Fruit fly (Drosophila melanogaster) whole organism, embryonic: Measurements from ENCODE around the gene MBD-like.

Source experiments
- Bteb2 ChIP-seq: fragments of 200-800 bp; sonication (Bioruptor generic); optimal IDR thresholded peaks from 2 replicates; lab custom pipeline; 2016; ENCODE audit warnings: missing biosample characterization, missing genetic modification characterization
- CG10267 ChIP-seq: fragments of 200-800 bp; sonication (Bioruptor generic); optimal IDR thresholded peaks from 2 replicates; lab custom pipeline; 2018; ENCODE audit warnings: missing biosample characterization, mild to moderate bottlenecking, missing genetic modification characterization, moderate library complexity
- CG11560 ChIP-seq: fragments of 200-800 bp; sonication (Bioruptor generic); IDR thresholded peaks from 3 replicates; pipeline ENCODE4 v1.3.6; 2022; ENCODE audit warnings: missing biosample characterization, missing genetic modification characterization
- CG1233 ChIP-seq: fragments of 200-800 bp; sonication (Bioruptor generic); optimal IDR thresholded peaks from 4 replicates; lab custom pipeline; 2018; ENCODE audit warnings: missing biosample characterization, mild to moderate bottlenecking, missing genetic modification characterization
- CG12769 ChIP-seq: fragments of 200-800 bp; sonication (Bioruptor generic); optimal IDR thresholded peaks from 2 replicates; lab custom pipeline; 2019; ENCODE audit warnings: missing biosample characterization, mild to moderate bottlenecking, missing genetic modification characterization, moderate library complexity
- CG1647 ChIP-seq: fragments of 200-800 bp; sonication (Bioruptor generic); optimal IDR thresholded peaks from 3 replicates; lab custom pipeline; 2016; ENCODE audit warnings: missing biosample characterization, missing genetic modification characterization
- CG17359 ChIP-seq: fragments of 200-800 bp; sonication (Bioruptor generic); optimal IDR thresholded peaks from 3 replicates; lab custom pipeline; 2018; ENCODE audit warnings: missing biosample characterization, mild to moderate bottlenecking, missing genetic modification characterization, moderate library complexity
- CG30431 ChIP-seq: fragments of 200-800 bp; sonication (Bioruptor generic); optimal IDR thresholded peaks from 2 replicates; lab custom pipeline; 2017; ENCODE audit warnings: missing biosample characterization, missing genetic modification characterization
- CG31441 ChIP-seq: fragments of 200-800 bp; sonication (Bioruptor generic); IDR thresholded peaks from 2 replicates; pipeline ENCODE4 v1.3.6; 2022; ENCODE audit warnings: missing biosample characterization, missing genetic modification characterization
- CG3407 ChIP-seq: fragments of 200-800 bp; sonication (Bioruptor generic); optimal IDR thresholded peaks from 2 replicates; lab custom pipeline; 2018; ENCODE audit warnings: missing biosample characterization, mild to moderate bottlenecking, missing genetic modification characterization
- CG4820 ChIP-seq: fragments of 200-800 bp; sonication (Bioruptor generic); optimal IDR thresholded peaks from 3 replicates; lab custom pipeline; 2016; ENCODE audit warnings: missing biosample characterization, missing genetic modification characterization
- CG6175 ChIP-seq: fragments of 200-800 bp; sonication (Bioruptor generic); IDR thresholded peaks from 3 replicates; pipeline ENCODE4 v1.3.6; 2022; ENCODE audit warnings: missing biosample characterization, missing genetic modification characterization
- CG6654 ChIP-seq: fragments of 200-800 bp; sonication (Bioruptor generic); optimal IDR thresholded peaks from 2 replicates; lab custom pipeline; 2017; ENCODE audit warnings: missing biosample characterization, mild to moderate bottlenecking, missing genetic modification characterization
- CG8359 ChIP-seq: fragments of 200-800 bp; sonication (Bioruptor generic); optimal IDR thresholded peaks from 2 replicates; lab custom pipeline; 2017; ENCODE audit warnings: missing biosample characterization, mild to moderate bottlenecking, missing genetic modification characterization, borderline replicate concordance
- CG9797 ChIP-seq: fragments of 200-800 bp; sonication (Bioruptor generic); optimal IDR thresholded peaks from 3 replicates; lab custom pipeline; 2018; ENCODE audit warnings: missing biosample characterization, mild to moderate bottlenecking, missing genetic modification characterization
- CG9817 ChIP-seq: fragments of 200-800 bp; sonication (Bioruptor generic); optimal IDR thresholded peaks from 2 replicates; lab custom pipeline; 2018; ENCODE audit warnings: missing biosample characterization, mild to moderate bottlenecking, missing genetic modification characterization, moderate library complexity
- D ChIP-seq, 2 experiments: fragments of 200-800 bp in 1 of 2; fragments of >200 bp in 1 of 2; sonication (Bioruptor generic) in 1 of 2; optimal IDR thresholded peaks; 2 replicates in 1 of 2; 3 replicates in 1 of 2; lab custom pipeline; 2017; ENCODE audit warnings: mild to moderate bottlenecking in 1 of 2, missing biosample characterization in 1 of 2, missing genetic modification characterization in 1 of 2, missing genetic modification reagents in 1 of 2
- Gug ChIP-seq: fragments of 200-800 bp; sonication (Bioruptor generic); IDR thresholded peaks from 4 replicates; pipeline ENCODE4 v1.3.6; 2022; ENCODE audit warnings: missing biosample characterization, missing genetic modification characterization
- Hr78 ChIP-seq, 2 experiments: fragments of 200-800 bp in 1 of 2; fragments of >200 bp in 1 of 2; sonication (Bioruptor generic) in 1 of 2; optimal IDR thresholded peaks; 2 replicates each; lab custom pipeline; 2017 to 2019; ENCODE audit warnings: missing biosample characterization in 2 of 2, missing genetic modification characterization in 2 of 2, mild to moderate bottlenecking in 1 of 2, moderate library complexity in 1 of 2
- Hsf ChIP-seq: fragments of 200-800 bp; sonication (Bioruptor generic); optimal IDR thresholded peaks from 3 replicates; lab custom pipeline; 2016; ENCODE audit warnings: missing biosample characterization, missing genetic modification characterization
- Lim3 ChIP-seq: fragments of 200-800 bp; sonication (Bioruptor generic); IDR thresholded peaks from 2 replicates; pipeline ENCODE4 v1.3.6; 2022; ENCODE audit warnings: missing biosample characterization, missing genetic modification characterization
- Myb ChIP-seq: fragments of 200-800 bp; sonication (Bioruptor generic); optimal IDR thresholded peaks from 2 replicates; lab custom pipeline; 2016; ENCODE audit warnings: missing biosample characterization, missing genetic modification characterization
- NC2β ChIP-seq: fragments of 200-800 bp; sonication (Bioruptor generic); optimal IDR thresholded peaks from 2 replicates; lab custom pipeline; 2016; ENCODE audit warnings: missing biosample characterization, missing genetic modification characterization
- Rx ChIP-seq: fragments of 200-800 bp; sonication (Bioruptor generic); IDR thresholded peaks from 2 replicates; pipeline ENCODE4 v1.3.6; 2022; ENCODE audit warnings: missing biosample characterization, missing genetic modification characterization
- TFAM ChIP-seq: fragments of 200-800 bp; sonication (Bioruptor generic); optimal IDR thresholded peaks from 2 replicates; lab custom pipeline; 2017; ENCODE audit warnings: missing biosample characterization, missing genetic modification characterization, inconsistent platforms
- YL-1 ChIP-seq: fragments of 200-800 bp; sonication (Bioruptor generic); optimal IDR thresholded peaks from 3 replicates; lab custom pipeline; 2017; ENCODE audit warnings: missing biosample characterization, mild to moderate bottlenecking, missing genetic modification characterization
- abd-A ChIP-seq: fragments of 200-800 bp; sonication (Bioruptor generic); optimal IDR thresholded peaks from 3 replicates; lab custom pipeline; 2019; ENCODE audit warnings: missing biosample characterization, mild to moderate bottlenecking, missing genetic modification characterization, moderate library complexity
- ato ChIP-seq: fragments of 200-800 bp; sonication (Bioruptor generic); IDR thresholded peaks from 2 replicates; pipeline ENCODE4 v1.3.6; 2022; ENCODE audit warnings: missing biosample characterization, missing genetic modification characterization; ENCODE audit not compliant: partially characterized antibody
- crol ChIP-seq: fragments of 200-800 bp; sonication (Bioruptor generic); IDR thresholded peaks from 2 replicates; pipeline ENCODE4 v1.3.6; 2022; ENCODE audit warnings: missing biosample characterization, missing genetic modification characterization
- crp ChIP-seq, 2 experiments: fragments of 200-800 bp; sonication (Bioruptor generic); optimal IDR thresholded peaks; 2 replicates in 1 of 2; 3 replicates in 1 of 2; lab custom pipeline; 2017; ENCODE audit warnings: missing biosample characterization in 2 of 2, missing genetic modification characterization in 2 of 2, mild to moderate bottlenecking in 1 of 2, moderate library complexity in 1 of 2
- cwo ChIP-seq: fragments of 200-800 bp; sonication (Bioruptor generic); optimal IDR thresholded peaks from 3 replicates; lab custom pipeline; 2017; ENCODE audit warnings: missing biosample characterization, missing genetic modification characterization, mild to moderate bottlenecking, moderate library complexity, missing genetic modification reagents
- gcm ChIP-seq: fragments of 200-800 bp; sonication (Bioruptor generic); optimal IDR thresholded peaks from 2 replicates; lab custom pipeline; 2019; ENCODE audit warnings: missing biosample characterization, mild to moderate bottlenecking, missing genetic modification characterization, moderate library complexity
- gcm2 ChIP-seq: fragments of 200-800 bp; sonication (Bioruptor generic); optimal IDR thresholded peaks from 2 replicates; lab custom pipeline; 2016; ENCODE audit warnings: missing biosample characterization, missing genetic modification characterization
- gem ChIP-seq: fragments of 200-800 bp; sonication (Bioruptor generic); optimal IDR thresholded peaks from 2 replicates; lab custom pipeline; 2019; ENCODE audit warnings: missing biosample characterization, mild to moderate bottlenecking, missing genetic modification characterization, moderate library complexity
- insv ChIP-seq, 2 experiments: fragments of 200-800 bp; sonication (Bioruptor generic); optimal IDR thresholded peaks; 3 replicates each; lab custom pipeline; 2016 to 2018; ENCODE audit warnings: missing biosample characterization in 2 of 2, missing genetic modification characterization in 2 of 2
- maf-S ChIP-seq: fragments of 200-800 bp; sonication (Bioruptor generic); optimal IDR thresholded peaks from 2 replicates; lab custom pipeline; 2016; ENCODE audit warnings: missing biosample characterization, missing genetic modification characterization
- nau ChIP-seq: fragments of 200-800 bp; sonication (Bioruptor generic); optimal IDR thresholded peaks from 3 replicates; lab custom pipeline; 2017; ENCODE audit warnings: missing biosample characterization, mild to moderate bottlenecking, missing genetic modification characterization, missing genetic modification reagents
- nerfin-1 ChIP-seq: fragments of 200-800 bp; sonication (Bioruptor generic); optimal IDR thresholded peaks from 3 replicates; lab custom pipeline; 2019; ENCODE audit warnings: missing biosample characterization, mild to moderate bottlenecking, missing genetic modification characterization, moderate library complexity
- nerfin-2 ChIP-seq: fragments of 200-800 bp; sonication (Bioruptor generic); IDR thresholded peaks from 2 replicates; pipeline ENCODE4 v1.3.6; 2022; ENCODE audit warnings: missing biosample characterization, missing genetic modification characterization; ENCODE audit not compliant: partially characterized antibody
- sima ChIP-seq: fragments of 200-800 bp; sonication (Bioruptor generic); optimal IDR thresholded peaks from 2 replicates; lab custom pipeline; 2016; ENCODE audit warnings: missing biosample characterization, missing genetic modification characterization
- sna ChIP-seq: fragments of 200-800 bp; sonication (Bioruptor generic); IDR thresholded peaks from 2 replicates; pipeline ENCODE4 v1.3.6; 2022; ENCODE audit warnings: missing biosample characterization, missing genetic modification characterization; ENCODE audit not compliant: partially characterized antibody
- tap ChIP-seq: fragments of 200-800 bp; optimal IDR thresholded peaks from 3 replicates; lab custom pipeline; 2019; ENCODE audit warnings: missing biosample characterization, mild to moderate bottlenecking, missing genetic modification characterization, moderate library complexity
- tx ChIP-seq: fragments of 200-800 bp; sonication (Bioruptor generic); optimal IDR thresholded peaks from 2 replicates; lab custom pipeline; 2016; ENCODE audit warnings: missing biosample characterization, missing genetic modification characterization
- zen ChIP-seq: fragments of 200-800 bp; sonication (Bioruptor generic); optimal IDR thresholded peaks from 3 replicates; lab custom pipeline; 2018; ENCODE audit warnings: missing biosample characterization, mild to moderate bottlenecking, missing genetic modification characterization, moderate library complexity

Gene MBD-like

dm6 chr3R:9573812-9574587 lies 14.4 kb downstream of the MBD-like start, which contains the start of gene CG9399 (continued):
- peak; percentile 88 for TF ChIP-seq NC2β (GFP tag; lab: Kevin White, UChicago)
- peak in 1 of 2 experiments; percentile 82 for TF ChIP-seq Hr78 (GFP tag; optimal IDR thresholded peaks at IDR 0.05; lab: Kevin White, UChicago)
- peak; percentile 96 for TF ChIP-seq gcm2 (GFP tag; lab: Kevin White, UChicago)
- TF ChIP-seq Bteb2: peak; percentile 92
- peak; percentile 95 for TF ChIP-seq CG1233 (GFP tag; lab: Kevin White, UChicago)
- peak; percentile 93 for TF ChIP-seq nau (GFP tag; lab: Kevin White, UChicago)
- TF ChIP-seq CG1647 (GFP tag; lab: Kevin White, UChicago): peak; percentile 93
- TF ChIP-seq tap (tag; lab: Kevin White, UChicago): peak; percentile 93
- TF ChIP-seq ato (GFP tag; lab: Robert Waterston, UW): no peak
- peak; percentile 87 for TF ChIP-seq CG8359 (GFP tag; lab: Kevin White, UChicago)
- peak; percentile 82 for TF ChIP-seq CG6654 (GFP tag; lab: Kevin White, UChicago)
- no peak for TF ChIP-seq D (optimal IDR thresholded peaks at IDR 0.05; lab: Kevin White, UChicago)
- peak; percentile 95 for TF ChIP-seq D (GFP tag; optimal IDR thresholded peaks at IDR 0.05; lab: Kevin White, UChicago)
- TF ChIP-seq crol (GFP tag; lab: Robert Waterston, UW): peak; percentile 77
- peak; percentile 97 for TF ChIP-seq YL-1
- peak; percentile 87 for TF ChIP-seq CG11560 (tag; lab: Robert Waterston, UW)

- TF ChIP-seq sna (GFP tag; lab: Robert Waterston, UW) (peak; percentile 82), Myb (GFP tag; lab: Kevin White, UChicago) (peak; percentile 83), tx (GFP tag; lab: Kevin White, UChicago) (peak; percentile 82), Rx (GFP tag; lab: Robert Waterston, UW) (peak; percentile 87), zen (peak; percentile 83), crp (GFP tag; optimal IDR thresholded peaks at IDR 0.05; lab: Kevin White, UChicago) (peak in 1 of 2 experiments; percentile 63), CG6175 (GFP tag; lab: Robert Waterston, UW) (peak; percentile 53; the same call in 2 of the 3 replicates), CG9797 (GFP tag; lab: Kevin White, UChicago) (peak; percentile 73), nerfin-1 (peak; percentile 90), CG8359 (GFP tag; lab: Kevin White, UChicago) (peak; percentile 81), CG10267 (tag; lab: Kevin White, UChicago) (peak; percentile 91), CG30431 (peak; percentile 90), abd-A (no peak), CG12769 (tag; lab: Kevin White, UChicago) (peak; percentile 75), insv (GFP tag; optimal IDR thresholded peaks at IDR 0.05; lab: Kevin White, UChicago) (peak in 1 of 2 experiments; percentile 85), CG4820 (peak; percentile 88), CG31441 (GFP tag; lab: Robert Waterston, UW) (peak; percentile 90), Lim3 (GFP tag; lab: Robert Waterston, UW) (0 out of 2 replicates have a peak, but pooled peaks have one; percentile 11), TFAM (peak; percentile 63), nerfin-2 (GFP tag; lab: Robert Waterston, UW) (peak; percentile 65), maf-S (GFP tag; lab: Kevin White, UChicago) (peak; percentile 92), gem (tag; lab: Kevin White, UChicago) (peak; percentile 88), gcm (GFP tag; lab: Kevin White, UChicago) (peak; percentile 86), sima (GFP tag; lab: Kevin White, UChicago) (peak; percentile 62), cwo (GFP tag; lab: Kevin White, UChicago) (peak; percentile 79), Gug (GFP tag; lab: Robert Waterston, UW) (peak; percentile 81), CG3407 (GFP tag; lab: Kevin White, UChicago) (peak; percentile 93), Hsf (GFP tag; lab: Kevin White, UChicago) (peak; percentile 95), CG9817 (tag; lab: Kevin White, UChicago) (peak; percentile 94), CG17359 (tag; lab: Kevin White, UChicago) (peak; percentile 88)
Observed at dm6 chr3R:9577382-9578137, 18.0 kb downstream of the MBD-like start, which contains the start of the genes Kap-alpha3 and Son. Kap-alpha3 (minus strand) TSS chr3R:9577733. Son (plus strand) TSS chr3R:9578042.
